Fruit fly (Drosophila melanogaster): Measurements from ENCODE around the gene CheB38a.
A peak's percentile ranks its signal among the peaks of the same experiment; 100 is the strongest.

The CheB38a gene

dm6 chr2L:20807617-20808509 is 10.5 kb downstream of the CheB38a start (continued):
- TF ChIP-seq dpn (GFP tag; optimal IDR thresholded peaks at IDR 0.05) (peak in 1 of 2 experiments; percentile 4), kah (GFP tag; optimal IDR thresholded peaks at IDR 0.05) (no peak), scrt (GFP tag; optimal IDR thresholded peaks at IDR 0.05) (peak; percentile 59), CG6654 (GFP tag; optimal IDR thresholded peaks at IDR 0.05) (no peak), CG15073 (GFP tag; optimal IDR thresholded peaks at IDR 0.05) (no peak), CG14860 (GFP tag; IDR thresholded peaks at IDR 0.05; ENCODE audit: partially characterized antibody) (no peak), CG17802 (tag; optimal IDR thresholded peaks at IDR 0.05) (no peak), unpg (GFP tag; optimal IDR thresholded peaks at IDR 0.05) (peak; percentile 53), ase (GFP tag; IDR thresholded peaks at IDR 0.05) (no peak), Hsf (GFP tag; optimal IDR thresholded peaks at IDR 0.05) (no peak), Oli (tag; optimal IDR thresholded peaks at IDR 0.05) (peak; percentile 40), CG13287 (GFP tag; IDR thresholded peaks at IDR 0.05; ENCODE audit: partially characterized antibody) (0 out of 2 replicates have a peak, but pooled peaks have one; percentile 6), zen (tag; optimal IDR thresholded peaks at IDR 0.05) (no peak), fd102C (GFP tag; optimal IDR thresholded peaks at IDR 0.05) (no peak), Hand (GFP tag; optimal IDR thresholded peaks at IDR 0.05) (peak; percentile 68), cg (GFP tag; optimal IDR thresholded peaks at IDR 0.05) (no peak), peb (GFP tag; IDR thresholded peaks at IDR 0.05) (no peak), CG17612 (GFP tag; IDR thresholded peaks at IDR 0.05) (no peak), disco-r (GFP tag; optimal IDR thresholded peaks at IDR 0.05) (no peak), CG15269 (tag; optimal IDR thresholded peaks at IDR 0.05) (peak; percentile 67), CG6765 (GFP tag; optimal IDR thresholded peaks at IDR 0.05) (peak; percentile 15), tin (GFP tag; optimal IDR thresholded peaks at IDR 0.05) (no peak), CG33557 (GFP tag; optimal IDR thresholded peaks at IDR 0.05) (no peak), CG1602 (GFP tag; optimal IDR thresholded peaks at IDR 0.05) (peak; percentile 3), TFAM (GFP tag; optimal IDR thresholded peaks at IDR 0.05) (no peak), gcm (GFP tag; optimal IDR thresholded peaks at IDR 0.05) (peak; percentile 0), CG14965 (GFP tag; optimal IDR thresholded peaks at IDR 0.05; ENCODE audit: borderline replicate concordance) (peak; percentile 15), inv (GFP tag; IDR thresholded peaks at IDR 0.05; ENCODE audit: partially characterized antibody) (no peak), wek (GFP tag; optimal IDR thresholded peaks at IDR 0.05) (peak; percentile 63), CG34376 (GFP tag; optimal IDR thresholded peaks at IDR 0.05) (peak; percentile 14), CG12659 (GFP tag; optimal IDR thresholded peaks at IDR 0.05) (peak; percentile 32), CG12744 (GFP tag; optimal IDR thresholded peaks at IDR 0.05) (peak; percentile 33), tll (GFP tag; optimal IDR thresholded peaks at IDR 0.05) (no peak), CG9437 (GFP tag; optimal IDR thresholded peaks at IDR 0.05) (no peak), aop (GFP tag; IDR thresholded peaks at IDR 0.05) (no peak), corto (GFP tag; optimal IDR thresholded peaks at IDR 0.05) (no peak), Gug (GFP tag; IDR thresholded peaks at IDR 0.05) (no peak), lov (optimal IDR thresholded peaks at IDR 0.05) (no peak), lov (GFP tag; IDR thresholded peaks at IDR 0.05) (no peak), CG11093 (GFP tag; IDR thresholded peaks at IDR 0.05) (no peak), NFAT (GFP tag; IDR thresholded peaks at IDR 0.05) (0 out of 2 replicates have a peak, but pooled peaks have one; percentile 6), CG12155 (GFP tag; optimal IDR thresholded peaks at IDR 0.05) (peak; percentile 18), CG11085 (GFP tag; IDR thresholded peaks at IDR 0.05) (0 out of 2 replicates have a peak, but pooled peaks have one; percentile 29), CG11723 (GFP tag; optimal IDR thresholded peaks at IDR 0.05) (no peak), CG15479 (GFP tag; optimal IDR thresholded peaks at IDR 0.05) (no peak), MTF-1 (GFP tag; optimal IDR thresholded peaks at IDR 0.05; ENCODE audit: borderline replicate concordance) (no peak), croc (GFP tag; conservative IDR thresholded peaks at IDR 0.05) (0 out of 3 replicates have a peak, but pooled peaks have one; percentile 16)

All from whole organism, embryonic.